Worm (Caenorhabditis elegans): ENCODE data around the gene twk-4.

Gene twk-4

DNA sequence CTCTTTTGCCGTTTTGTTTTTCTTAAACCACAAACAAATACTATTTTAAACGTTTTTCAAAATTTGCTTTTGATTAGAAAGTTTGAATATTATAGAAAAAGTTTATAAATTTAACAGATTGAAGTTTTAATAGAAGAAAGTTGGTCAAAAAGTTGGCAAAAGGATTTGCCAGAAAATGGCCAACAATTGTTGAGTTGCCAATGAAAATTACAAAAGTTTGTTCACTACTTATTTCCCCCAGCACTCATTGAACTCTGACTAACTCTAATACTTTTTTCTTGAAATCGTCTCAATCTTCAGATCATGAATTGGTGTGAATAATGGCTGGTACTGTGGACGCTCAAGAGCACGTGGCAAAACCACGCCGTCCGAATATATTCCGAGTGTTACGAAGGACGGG lies 16.0 kb upstream of the twk-4 start, which contains the start of gene ZK1067.4:
Gene ZK1067.4 (plus strand): TSS at position 301 of the 400 bp plus-strand sequence.
- TF ChIP-seq nfya-1 (tag; optimal IDR thresholded peaks at IDR 0.05) (no peak), nhr-232 (tag; optimal IDR thresholded peaks at IDR 0.05) (no peak), ceh-31 (tag; optimal IDR thresholded peaks at IDR 0.05) (no peak)

ce11 chrII:9197212-9197611 lies 3.1 kb upstream of the twk-4 start, which contains the start of gene let-23:
let-23 (plus strand) TSS chrII:9197512.
- no peak for TF ChIP-seq ets-4 (tag; optimal IDR thresholded peaks at IDR 0.05)
- no peak for TF ChIP-seq dve-1 (tag; optimal IDR thresholded peaks at IDR 0.05)
- TF ChIP-seq fkh-6 (tag; optimal IDR thresholded peaks at IDR 0.05): no peak
- TF ChIP-seq unc-3 (GFP tag; conservative IDR thresholded peaks at IDR 0.05): no peak
- TF ChIP-seq unc-3 (tag; optimal IDR thresholded peaks at IDR 0.05): no peak
- TF ChIP-seq unc-42 (tag; optimal IDR thresholded peaks at IDR 0.05): no peak
- TF ChIP-seq elt-4 (tag; optimal IDR thresholded peaks at IDR 0.05): no peak
- TF ChIP-seq ceh-18 (tag; optimal IDR thresholded peaks at IDR 0.05): no peak
- TF ChIP-seq pag-3 (tag; optimal IDR thresholded peaks at IDR 0.05; ENCODE audit: borderline replicate concordance): no peak
- TF ChIP-seq ceh-48 (tag; optimal IDR thresholded peaks at IDR 0.05): no peak
- TF ChIP-seq lim-6 (tag; optimal IDR thresholded peaks at IDR 0.05): no peak
- TF ChIP-seq elt-2 (tag; optimal IDR thresholded peaks at IDR 0.05): no peak

ce11 chrII:9196325-9196724 lies 2.2 kb upstream of the twk-4 start:
- no peak for TF ChIP-seq ceh-45 (GFP tag; IDR thresholded peaks at IDR 0.05)
- TF ChIP-seq elt-2 (tag; optimal IDR thresholded peaks at IDR 0.05): no peak
- TF ChIP-seq elt-4 (tag; optimal IDR thresholded peaks at IDR 0.05): no peak
- no peak for TF ChIP-seq ztf-16 (tag; optimal IDR thresholded peaks at IDR 0.05)
- TF ChIP-seq nfya-1 (tag; optimal IDR thresholded peaks at IDR 0.05): no peak
- TF ChIP-seq hlh-15 (tag; optimal IDR thresholded peaks at IDR 0.05): no peak

DNA sequence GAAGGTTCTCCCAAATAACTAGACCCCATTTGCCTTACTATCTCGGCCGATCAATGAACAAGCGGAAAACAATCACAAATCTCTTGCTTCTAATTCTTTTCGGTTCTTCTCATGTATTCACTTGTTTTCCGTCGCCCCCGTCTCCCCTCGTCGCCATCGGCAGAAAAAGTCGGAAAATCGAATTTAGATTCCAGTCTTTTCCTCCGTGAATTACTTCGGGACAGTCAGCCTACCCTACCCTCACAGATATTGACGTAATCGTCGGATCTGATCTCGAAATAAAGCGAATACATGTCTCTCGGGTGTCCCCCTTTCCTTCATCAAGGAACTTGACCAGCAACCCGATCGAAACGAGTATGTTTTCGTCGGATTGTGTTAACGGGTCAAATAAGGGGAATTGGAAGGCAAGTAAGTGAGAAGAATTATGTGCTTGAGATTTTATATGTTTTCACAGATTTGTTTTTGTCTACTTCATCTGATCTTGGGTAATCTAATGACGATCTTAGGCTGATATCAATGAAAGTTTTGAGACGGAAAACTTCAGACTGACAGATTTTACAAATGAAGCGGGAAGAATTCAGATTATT lies 3.5 kb downstream of the twk-4 start:
- TF ChIP-seq elt-4 (tag; optimal IDR thresholded peaks at IDR 0.05) (no peak), madf-2 (tag; optimal IDR thresholded peaks at IDR 0.05) (no peak), ref-2 (tag; optimal IDR thresholded peaks at IDR 0.05) (no peak), pag-3 (tag; optimal IDR thresholded peaks at IDR 0.05; ENCODE audit: borderline replicate concordance) (no peak)

- TF ChIP-seq C38D4.7 (GFP tag; optimal IDR thresholded peaks at IDR 0.05) (no peak), ref-2 (tag; optimal IDR thresholded peaks at IDR 0.05) (no peak), hlh-30 (tag; optimal IDR thresholded peaks at IDR 0.05; ENCODE audit: insufficient read depth) (no peak), ttx-3 (tag; optimal IDR thresholded peaks at IDR 0.05) (no peak), hlh-13 (GFP tag; optimal IDR thresholded peaks at IDR 0.05) (no peak), che-1 (tag; optimal IDR thresholded peaks at IDR 0.05) (no peak), ceh-31 (tag; optimal IDR thresholded peaks at IDR 0.05) (no peak), tbx-2 (tag; optimal IDR thresholded peaks at IDR 0.05) (no peak)
These were observed 4.4 kb downstream of the twk-4 start for ce11 chrII:9189648-9190047.

ce11 chrII:9188380-9188779 lies 5.7 kb downstream of the twk-4 start, which contains the start of gene sym-2:
sym-2 (minus strand) TSS chrII:9188480.
- TF ChIP-seq sox-4 (tag; optimal IDR thresholded peaks at IDR 0.05): no peak
- no peak for TF ChIP-seq ets-4 (tag; optimal IDR thresholded peaks at IDR 0.05)
- TF ChIP-seq hlh-15 (tag; optimal IDR thresholded peaks at IDR 0.05): no peak
- no peak for TF ChIP-seq hlh-13 (GFP tag; optimal IDR thresholded peaks at IDR 0.05)
- TF ChIP-seq odd-2 (tag; optimal IDR thresholded peaks at IDR 0.05): no peak
- no peak for TF ChIP-seq tbx-7 (tag; optimal IDR thresholded peaks at IDR 0.05)

DNA sequence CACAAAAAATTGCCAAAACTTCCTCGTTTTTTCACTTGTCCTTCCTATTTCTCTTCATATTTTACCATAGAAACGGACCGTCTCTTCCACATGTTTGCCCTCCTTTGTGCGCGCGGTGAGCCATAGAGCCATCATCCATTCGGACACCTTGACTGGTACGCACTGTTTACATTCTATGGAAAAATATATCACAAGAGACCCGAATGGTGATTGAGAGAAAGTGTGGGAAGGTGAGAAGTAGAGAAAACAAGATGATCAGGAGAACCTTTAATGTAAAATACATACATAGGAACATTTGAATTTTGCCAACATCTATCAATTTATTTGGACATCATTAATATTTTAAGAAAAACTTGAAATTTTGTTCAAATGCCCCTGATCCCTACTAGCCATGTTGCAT lies 8.2 kb downstream of the twk-4 start:
- no peak for TF ChIP-seq ceh-31 (tag; optimal IDR thresholded peaks at IDR 0.05)
- no peak for TF ChIP-seq sdc-2 (tag; optimal IDR thresholded peaks at IDR 0.05)
- no peak for TF ChIP-seq tbx-7 (tag; optimal IDR thresholded peaks at IDR 0.05)
- no peak for TF ChIP-seq ceh-45 (GFP tag; IDR thresholded peaks at IDR 0.05)
- no peak for TF ChIP-seq hlh-30 (tag; optimal IDR thresholded peaks at IDR 0.05; ENCODE audit: insufficient read depth)
- TF ChIP-seq unc-3 (GFP tag; conservative IDR thresholded peaks at IDR 0.05): no peak
- no peak for TF ChIP-seq unc-3 (tag; optimal IDR thresholded peaks at IDR 0.05)
- no peak for TF ChIP-seq pag-3 (tag; optimal IDR thresholded peaks at IDR 0.05; ENCODE audit: borderline replicate concordance)
- TF ChIP-seq ceh-34 (tag; optimal IDR thresholded peaks at IDR 0.05): no peak
- no peak for TF ChIP-seq nhr-11 (tag; optimal IDR thresholded peaks at IDR 0.05)

Measured in whole organism, late embryonic.